Fruit fly (Drosophila melanogaster) whole organism, embryonic: ENCODE results near the gene CG14650.

Experiments
- Adf1 ChIP-seq: fragments of 200-800 bp; sonication (Bioruptor generic); IDR thresholded peaks from 2 replicates; pipeline ENCODE4 v1.3.6; 2022; ENCODE audit warnings: missing biosample characterization, missing genetic modification characterization
- Blimp-1 ChIP-seq: fragments of 200-800 bp; sonication (Bioruptor generic); optimal IDR thresholded peaks from 3 replicates; lab custom pipeline; 2018; ENCODE audit warnings: missing biosample characterization, missing genetic modification characterization, mild to moderate bottlenecking, moderate library complexity, missing genetic modification reagents
- Bteb2 ChIP-seq: fragments of 200-800 bp; sonication (Bioruptor generic); optimal IDR thresholded peaks from 2 replicates; lab custom pipeline; 2016; ENCODE audit warnings: missing biosample characterization, missing genetic modification characterization
- CG1024 ChIP-seq: fragments of 200-800 bp; sonication (Bioruptor generic); IDR thresholded peaks from 2 replicates; pipeline ENCODE4 v1.3.6; 2022; ENCODE audit warnings: missing biosample characterization, missing genetic modification characterization
- CG11398 ChIP-seq: fragments of 200-800 bp; sonication (Bioruptor generic); optimal IDR thresholded peaks from 2 replicates; lab custom pipeline; 2016; ENCODE audit warnings: missing biosample characterization, missing genetic modification characterization
- CG12104 ChIP-seq: fragments of 200-800 bp; sonication (Bioruptor generic); optimal IDR thresholded peaks from 3 replicates; lab custom pipeline; 2016; ENCODE audit warnings: missing biosample characterization, missing genetic modification characterization
- CG12942 ChIP-seq: fragments of 200-800 bp; sonication (Bioruptor generic); optimal IDR thresholded peaks from 3 replicates; lab custom pipeline; 2016; ENCODE audit warnings: missing biosample characterization, missing genetic modification characterization
- CG14710 ChIP-seq: fragments of 200-800 bp; sonication (Bioruptor generic); optimal IDR thresholded peaks from 3 replicates; lab custom pipeline; 2019; ENCODE audit warnings: missing biosample characterization, mild to moderate bottlenecking, missing genetic modification characterization, moderate library complexity
- CG18599 ChIP-seq: fragments of 200-800 bp; sonication (Bioruptor generic); optimal IDR thresholded peaks from 3 replicates; lab custom pipeline; 2017; ENCODE audit warnings: missing biosample characterization, missing genetic modification characterization, mild to moderate bottlenecking, moderate library complexity, missing genetic modification reagents
- CG18619 ChIP-seq: fragments of 200-800 bp; sonication (Bioruptor generic); optimal IDR thresholded peaks from 3 replicates; lab custom pipeline; 2017; ENCODE audit warnings: missing biosample characterization, mild to moderate bottlenecking, missing genetic modification characterization
- CG32532 ChIP-seq: fragments of 200-800 bp; sonication (Bioruptor generic); IDR thresholded peaks from 2 replicates; pipeline ENCODE4 v1.3.6; 2022; ENCODE audit warnings: missing biosample characterization, missing genetic modification characterization
- CG3281 ChIP-seq: fragments of 200-800 bp; sonication (Bioruptor generic); optimal IDR thresholded peaks from 3 replicates; lab custom pipeline; 2017; ENCODE audit warnings: missing biosample characterization, mild to moderate bottlenecking, missing genetic modification characterization
- CG33557 ChIP-seq: fragments of 200-800 bp; sonication (Bioruptor generic); optimal IDR thresholded peaks from 2 replicates; lab custom pipeline; 2019; ENCODE audit warnings: missing biosample characterization, mild to moderate bottlenecking, missing genetic modification characterization, moderate library complexity
- CG3847 ChIP-seq: fragments of 200-800 bp; sonication (Bioruptor generic); IDR thresholded peaks from 2 replicates; pipeline ENCODE4 v1.3.6; 2022; ENCODE audit warnings: missing biosample characterization, missing genetic modification characterization
- CG4854 ChIP-seq: fragments of 200-800 bp; sonication (Bioruptor generic); optimal IDR thresholded peaks from 2 replicates; lab custom pipeline; 2016; ENCODE audit warnings: missing biosample characterization, missing genetic modification characterization, inconsistent platforms
- CG5180 ChIP-seq: fragments of 200-800 bp; sonication (Bioruptor generic); optimal IDR thresholded peaks from 3 replicates; lab custom pipeline; 2017; ENCODE audit warnings: missing biosample characterization, missing genetic modification characterization, mild to moderate bottlenecking, moderate library complexity, missing genetic modification reagents
- CG7372 ChIP-seq: fragments of 200-800 bp; sonication (Bioruptor generic); IDR thresholded peaks from 2 replicates; pipeline ENCODE4 v1.3.6; 2022; ENCODE audit warnings: missing biosample characterization, missing genetic modification characterization
- CG7556 ChIP-seq: fragments of 200-800 bp; sonication (Bioruptor generic); optimal IDR thresholded peaks from 2 replicates; lab custom pipeline; 2017; ENCODE audit warnings: missing biosample characterization, mild to moderate bottlenecking, missing genetic modification characterization
- CG7987 ChIP-seq: fragments of 200-800 bp; sonication (Bioruptor generic); optimal IDR thresholded peaks from 2 replicates; lab custom pipeline; 2018; ENCODE audit warnings: missing biosample characterization, mild to moderate bottlenecking, missing genetic modification characterization, moderate library complexity
- CG8388 ChIP-seq: fragments of 200-800 bp; sonication (Bioruptor generic); optimal IDR thresholded peaks from 2 replicates; lab custom pipeline; 2019; ENCODE audit warnings: missing biosample characterization, mild to moderate bottlenecking, missing genetic modification characterization, moderate library complexity
- CG8765 ChIP-seq: fragments of 200-800 bp; sonication (Bioruptor generic); IDR thresholded peaks from 2 replicates; pipeline ENCODE4 v1.3.6; 2022; ENCODE audit warnings: missing biosample characterization, missing genetic modification characterization
- CG9437 ChIP-seq: fragments of 200-800 bp; sonication (Bioruptor generic); optimal IDR thresholded peaks from 2 replicates; lab custom pipeline; 2018; ENCODE audit warnings: missing biosample characterization, mild to moderate bottlenecking, missing genetic modification characterization
- Fer2 ChIP-seq: fragments of 200-800 bp; sonication (Bioruptor generic); optimal IDR thresholded peaks from 2 replicates; lab custom pipeline; 2018; ENCODE audit warnings: missing biosample characterization, mild to moderate bottlenecking, missing genetic modification characterization, moderate library complexity
- GATAe ChIP-seq: fragments of 200-800 bp; sonication (Bioruptor generic); conservative IDR thresholded peaks from 2 replicates; pipeline ENCODE4 v1.3.6; 2022; ENCODE audit warnings: missing biosample characterization, missing genetic modification characterization
- HLHmδ ChIP-seq: fragments of 200-800 bp; sonication (Bioruptor generic); optimal IDR thresholded peaks from 2 replicates; lab custom pipeline; 2018; ENCODE audit warnings: missing biosample characterization, mild to moderate bottlenecking, missing genetic modification characterization, moderate library complexity
- HmgZ ChIP-seq: fragments of 200-800 bp; sonication (Bioruptor generic); optimal IDR thresholded peaks from 2 replicates; lab custom pipeline; 2018; ENCODE audit warnings: missing biosample characterization, mild to moderate bottlenecking, missing genetic modification characterization
- Lhr ChIP-seq: fragments of 200-800 bp; sonication (Bioruptor generic); optimal IDR thresholded peaks from 3 replicates; lab custom pipeline; 2017; ENCODE audit warnings: mild to moderate bottlenecking, missing biosample characterization, missing genetic modification reagents, missing genetic modification characterization
- Lim3 ChIP-seq: fragments of 200-800 bp; sonication (Bioruptor generic); IDR thresholded peaks from 2 replicates; pipeline ENCODE4 v1.3.6; 2022; ENCODE audit warnings: missing biosample characterization, missing genetic modification characterization
- NK7.1 ChIP-seq: fragments of 200-800 bp; sonication (Bioruptor generic); optimal IDR thresholded peaks from 3 replicates; lab custom pipeline; 2016; ENCODE audit warnings: missing biosample characterization, missing genetic modification characterization
- Rfx ChIP-seq: fragments of 200-800 bp; sonication (Bioruptor generic); IDR thresholded peaks from 2 replicates; pipeline ENCODE4 v1.3.6; 2022; ENCODE audit warnings: missing biosample characterization, missing genetic modification characterization
- abd-A ChIP-seq: fragments of 200-800 bp; sonication (Bioruptor generic); optimal IDR thresholded peaks from 3 replicates; lab custom pipeline; 2019; ENCODE audit warnings: missing biosample characterization, mild to moderate bottlenecking, missing genetic modification characterization, moderate library complexity
- bcd ChIP-seq: fragments of 200-800 bp; sonication (Bioruptor generic); optimal IDR thresholded peaks from 2 replicates; lab custom pipeline; 2017; ENCODE audit warnings: missing biosample characterization, mild to moderate bottlenecking, missing genetic modification characterization
- crp ChIP-seq, 2 experiments: fragments of 200-800 bp; sonication (Bioruptor generic); optimal IDR thresholded peaks; 2 replicates in 1 of 2; 3 replicates in 1 of 2; lab custom pipeline; 2017; ENCODE audit warnings: missing biosample characterization in 2 of 2, missing genetic modification characterization in 2 of 2, mild to moderate bottlenecking in 1 of 2, moderate library complexity in 1 of 2
- cwo ChIP-seq: fragments of 200-800 bp; sonication (Bioruptor generic); optimal IDR thresholded peaks from 3 replicates; lab custom pipeline; 2017; ENCODE audit warnings: missing biosample characterization, missing genetic modification characterization, mild to moderate bottlenecking, moderate library complexity, missing genetic modification reagents
- dan ChIP-seq: fragments of 200-800 bp; sonication (Bioruptor generic); IDR thresholded peaks from 2 replicates; pipeline ENCODE4 v1.3.6; 2022; ENCODE audit warnings: missing biosample characterization, missing genetic modification characterization
- fd3F ChIP-seq: fragments of 200-800 bp; sonication (Bioruptor generic); optimal IDR thresholded peaks from 2 replicates; lab custom pipeline; 2018; ENCODE audit warnings: missing biosample characterization, mild to moderate bottlenecking, missing genetic modification characterization, moderate library complexity
- hb ChIP-seq: fragments of 200-800 bp; sonication (Bioruptor generic); IDR thresholded peaks from 3 replicates; pipeline ENCODE4 v1.3.6; 2022; ENCODE audit warnings: missing biosample characterization, missing genetic modification characterization; ENCODE audit not compliant: partially characterized antibody
- hkb ChIP-seq, 2 experiments: fragments of 200-800 bp in 1 of 2; fragments of >200 bp in 1 of 2; sonication (Bioruptor generic) in 1 of 2; IDR thresholded peaks in 1 of 2; optimal IDR thresholded peaks in 1 of 2; 2 replicates each; pipeline versions ENCODE4 v1.3.6 to Lab custom; 2017 to 2022; ENCODE audit warnings: missing biosample characterization in 1 of 2, missing genetic modification characterization in 1 of 2
- kay ChIP-seq: fragments of 200-800 bp; sonication (Bioruptor generic); optimal IDR thresholded peaks from 2 replicates; lab custom pipeline; 2016; ENCODE audit warnings: missing biosample characterization, missing genetic modification characterization
- pita ChIP-seq: fragments of 200-800 bp; sonication (Bioruptor generic); optimal IDR thresholded peaks from 2 replicates; lab custom pipeline; 2017; ENCODE audit warnings: missing biosample characterization, mild to moderate bottlenecking, missing genetic modification characterization
- slbo ChIP-seq: fragments of 200-800 bp; sonication (Bioruptor generic); IDR thresholded peaks from 2 replicates; pipeline ENCODE4 v1.3.6; 2022; ENCODE audit warnings: missing biosample characterization, missing genetic modification characterization
- slp2 ChIP-seq: fragments of 200-800 bp; sonication (Bioruptor generic); optimal IDR thresholded peaks from 2 replicates; lab custom pipeline; 2016; ENCODE audit warnings: missing biosample characterization, missing genetic modification characterization
- sob ChIP-seq: fragments of 200-800 bp; sonication (Bioruptor generic); IDR thresholded peaks from 2 replicates; pipeline ENCODE4 v1.3.6; 2022; ENCODE audit warnings: missing biosample characterization, missing genetic modification characterization
- tap ChIP-seq: fragments of 200-800 bp; optimal IDR thresholded peaks from 3 replicates; lab custom pipeline; 2019; ENCODE audit warnings: missing biosample characterization, mild to moderate bottlenecking, missing genetic modification characterization, moderate library complexity
- tll ChIP-seq, 2 experiments: fragments of 200-800 bp in 1 of 2; fragments of >200 bp in 1 of 2; sonication (Bioruptor generic) in 1 of 2; optimal IDR thresholded peaks; 2 replicates each; lab custom pipeline; 2017 to 2019; ENCODE audit warnings: missing biosample characterization in 2 of 2, missing genetic modification characterization in 2 of 2, mild to moderate bottlenecking in 1 of 2, moderate library complexity in 1 of 2
- trem ChIP-seq: fragments of 200-800 bp; optimal IDR thresholded peaks from 3 replicates; lab custom pipeline; 2019; ENCODE audit warnings: missing biosample characterization, mild to moderate bottlenecking, missing genetic modification characterization, moderate library complexity
- vfl ChIP-seq: fragments of 200-800 bp; sonication (Bioruptor generic); optimal IDR thresholded peaks from 2 replicates; lab custom pipeline; 2016; ENCODE audit warnings: missing biosample characterization, missing genetic modification characterization
- zfh2 ChIP-seq: fragments of 200-800 bp; sonication (Bioruptor generic); optimal IDR thresholded peaks from 2 replicates; lab custom pipeline; 2016; ENCODE audit warnings: missing biosample characterization, missing genetic modification characterization

Gene CG14650

dm6 chr3R:4433441-4434077, 3.6 kb upstream of the CG14650 start, which contains the start of the genes eIF3a and CG1074 (continued):
- TF ChIP-seq CG9437 (GFP tag; lab: Kevin White, UChicago) (peak; percentile 53), abd-A (tag; lab: Kevin White, UChicago) (no peak), tll (GFP tag; optimal IDR thresholded peaks at IDR 0.05; lab: Kevin White, UChicago) (peak in 1 of 2 experiments; percentile 68), CG18599 (no peak), zfh2 (GFP tag; lab: Kevin White, UChicago) (peak; percentile 52), CG8765 (no peak), CG7372 (GFP tag; lab: Robert Waterston, UW) (peak; percentile 60), hkb (optimal IDR thresholded peaks at IDR 0.05; lab: Kevin White, UChicago) (no peak), hkb (GFP tag; IDR thresholded peaks at IDR 0.05; lab: Robert Waterston, UW) (peak; percentile 46), Fer2 (tag; lab: Kevin White, UChicago) (peak; percentile 33), HmgZ (tag; lab: Kevin White, UChicago) (peak; percentile 87), CG12942 (GFP tag; lab: Kevin White, UChicago) (peak; percentile 22), NK7.1 (GFP tag; lab: Kevin White, UChicago) (peak; percentile 36), CG4854 (peak; percentile 55), HLHmδ (peak; percentile 92), Adf1 (GFP tag; lab: Robert Waterston, UW) (peak; percentile 52), Lhr (GFP tag; lab: Kevin White, UChicago) (peak; percentile 68), GATAe (GFP tag; lab: Robert Waterston, UW) (no peak), fd3F (peak; percentile 19), CG32532 (GFP tag; lab: Robert Waterston, UW) (peak; percentile 80), slbo (GFP tag; lab: Robert Waterston, UW) (peak; percentile 74), CG7987 (peak; percentile 89), Lim3 (GFP tag; lab: Robert Waterston, UW) (no peak), CG1024 (GFP tag; lab: Robert Waterston, UW) (peak; percentile 68; the same call in 1 of the 2 replicates), Rfx (GFP tag; lab: Robert Waterston, UW) (peak; percentile 86), CG18619 (GFP tag; lab: Kevin White, UChicago) (peak; percentile 70), CG5180 (GFP tag; lab: Kevin White, UChicago) (no peak), CG12104 (GFP tag; lab: Kevin White, UChicago) (peak; percentile 33), pita (no peak), bcd (peak; percentile 73), Blimp-1 (GFP tag; lab: Kevin White, UChicago) (no peak), CG14710 (tag; lab: Kevin White, UChicago) (peak; percentile 80), CG3281 (GFP tag; lab: Kevin White, UChicago) (peak; percentile 78), slp2 (GFP tag; lab: Kevin White, UChicago) (peak; percentile 35), cwo (GFP tag; lab: Kevin White, UChicago) (peak; percentile 30), CG3847 (GFP tag; lab: Robert Waterston, UW) (peak; percentile 81), trem (peak; percentile 83), crp (GFP tag; optimal IDR thresholded peaks at IDR 0.05; lab: Kevin White, UChicago) (peak in 1 of 2 experiments; percentile 59), sob (GFP tag; lab: Robert Waterston, UW) (peak; percentile 86), CG33557 (GFP tag; lab: Kevin White, UChicago) (peak; percentile 56), kay (GFP tag; lab: Kevin White, UChicago) (no peak), hb (GFP tag; lab: Robert Waterston, UW) (peak; percentile 97), dan (GFP tag; lab: Robert Waterston, UW) (no peak), CG7556 (peak; percentile 24), tap (tag; lab: Kevin White, UChicago) (no peak), CG8388 (GFP tag; lab: Kevin White, UChicago) (no peak), vfl (GFP tag; lab: Kevin White, UChicago) (peak; percentile 55), CG11398 (GFP tag; lab: Kevin White, UChicago) (peak; percentile 55), Bteb2 (peak; percentile 31)
